Worm (Caenorhabditis elegans) whole organism, early embryonic: ENCODE data around the gene Y75B8A.23.

ENCODE experiments used
- B0310.2 ChIP-seq: sonication (generic microtip); optimal IDR thresholded peaks from 2 replicates; lab custom pipeline; 2016; ENCODE audit warnings: mild to moderate bottlenecking, missing genetic modification characterization, missing compliant biosample characterization
- F13C5.2 ChIP-seq: sonication (generic microtip); optimal IDR thresholded peaks from 2 replicates; lab custom pipeline; 2017; ENCODE audit warnings: mild to moderate bottlenecking, missing genetic modification characterization, inconsistent platforms, missing compliant biosample characterization
- ama-1 ChIP-seq: fragments of 150-350 bp; optimal IDR thresholded peaks from 2 replicates; lab custom pipeline; 2014
- flt-1 ChIP-seq: fragments of 200-800 bp; sonication (Bioruptor generic); IDR thresholded peaks from 2 replicates; pipeline ENCODE4 v1.3.6; 2022; ENCODE audit warnings: missing genetic modification characterization, missing compliant biosample characterization
- hmbx-1 ChIP-seq: sonication (generic microtip); optimal IDR thresholded peaks from 2 replicates; lab custom pipeline; 2016; ENCODE audit warnings: mild to moderate bottlenecking, missing genetic modification characterization, missing compliant biosample characterization
- hmg-4 ChIP-seq: fragments of 200-800 bp; sonication (Bioruptor generic); optimal IDR thresholded peaks from 2 replicates; lab custom pipeline; 2018; ENCODE audit warnings: mild to moderate bottlenecking, missing genetic modification characterization, missing compliant biosample characterization
- hnd-1 ChIP-seq: sonication (generic microtip); optimal IDR thresholded peaks from 2 replicates; lab custom pipeline; 2016; ENCODE audit warnings: missing genetic modification characterization, missing compliant biosample characterization
- scrt-1 ChIP-seq: fragments of 200-800 bp; sonication (Bioruptor generic); IDR thresholded peaks from 2 replicates; pipeline ENCODE4 v1.3.6; 2022; ENCODE audit warnings: missing genetic modification characterization, missing compliant biosample characterization
- sea-1 ChIP-seq: fragments of 200-800 bp; sonication (Bioruptor generic); conservative IDR thresholded peaks from 2 replicates; pipeline ENCODE4 v1.3.6; 2022; ENCODE audit warnings: missing genetic modification characterization, missing compliant biosample characterization
- tbx-37 ChIP-seq: fragments of 200-800 bp; sonication (Bioruptor generic); conservative IDR thresholded peaks from 2 replicates; pipeline ENCODE4 v1.3.6; 2022; ENCODE audit warnings: missing genetic modification reagents, missing genetic modification characterization, missing compliant biosample characterization
- tra-4 ChIP-seq: sonication (generic microtip); optimal IDR thresholded peaks from 2 replicates; lab custom pipeline; 2017; ENCODE audit warnings: missing genetic modification characterization, missing compliant biosample characterization

DNA sequence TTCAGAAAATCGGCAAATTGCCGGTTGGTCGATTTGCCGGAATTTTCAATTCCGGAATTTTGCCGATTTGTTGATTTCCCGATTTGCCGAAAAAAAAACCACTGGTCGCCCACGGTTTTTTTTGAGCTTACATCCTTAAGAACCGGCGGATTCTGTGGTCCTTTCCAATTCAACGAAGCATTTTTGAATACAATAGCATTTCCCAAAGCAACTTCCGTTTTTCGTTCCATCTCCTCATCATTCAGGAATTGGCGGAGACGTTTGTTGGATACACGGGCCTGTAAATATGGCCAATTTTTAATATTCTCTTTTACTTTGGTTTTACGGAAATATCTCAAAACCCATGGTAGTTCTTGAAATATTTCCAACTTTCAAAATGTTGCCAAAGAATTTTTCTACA lies 42.0 kb downstream of the Y75B8A.23 start:
- TF ChIP-seq hmg-4 (GFP tag; lab: Kevin White, UChicago) = no peak
- TF ChIP-seq ama-1 (lab: Kevin White, UChicago) = no peak
- TF ChIP-seq tbx-37 (GFP tag; lab: Robert Waterston, UW) = no peak
- no peak for TF ChIP-seq F13C5.2
- TF ChIP-seq sea-1 = no peak
- TF ChIP-seq hnd-1 = no peak
- TF ChIP-seq scrt-1 (GFP tag; lab: Robert Waterston, UW) = no peak
- no peak for TF ChIP-seq B0310.2 (tag; lab: Kevin White, UChicago)
- TF ChIP-seq flt-1 (GFP tag; lab: Robert Waterston, UW) = no peak
- TF ChIP-seq tra-4 (tag; lab: Kevin White, UChicago) = no peak
- TF ChIP-seq hmbx-1 (tag; lab: Kevin White, UChicago) = no peak
